Worm (Caenorhabditis elegans): ENCODE data around the gene C36A4.11.

- TF ChIP-seq egl-5 (tag; optimal IDR thresholded peaks at IDR 0.05) (no peak), egl-27 (tag; optimal IDR thresholded peaks at IDR 0.05) (no peak), unc-39 (tag; optimal IDR thresholded peaks at IDR 0.05) (no peak), lin-39 (tag; optimal IDR thresholded peaks at IDR 0.05) (no peak), jun-1 (tag; optimal IDR thresholded peaks at IDR 0.05) (no peak), unc-62 (GFP tag; optimal IDR thresholded peaks at IDR 0.05) (no peak), nhr-77 (tag; optimal IDR thresholded peaks at IDR 0.05) (no peak), ceh-28 (tag; optimal IDR thresholded peaks at IDR 0.05) (no peak), fkh-10 (GFP tag; optimal IDR thresholded peaks at IDR 0.05) (peak; percentile 19), nfya-1 (tag; optimal IDR thresholded peaks at IDR 0.05; ENCODE audit: insufficient read depth) (no peak), aly-2 (tag; optimal IDR thresholded peaks at IDR 0.05) (no peak), ztf-11 (tag; optimal IDR thresholded peaks at IDR 0.05) (no peak), zag-1 (tag; optimal IDR thresholded peaks at IDR 0.05) (no peak), nhr-28 (tag; optimal IDR thresholded peaks at IDR 0.05) (no peak)
Observed at ce11 chrIII:3863814-3864507, 23.6 kb downstream of the C36A4.11 start, which contains the start of gene acs-19.
